Worm (Caenorhabditis elegans) whole organism, young adult: ENCODE results near the gene spp-5.

Source experiments
- B0336.3 ChIP-seq: fragments of 200-800 bp; sonication (Bioruptor generic); IDR thresholded peaks from 2 replicates; pipeline ENCODE4 v1.3.6; 2022; ENCODE audit warnings: missing genetic modification characterization, missing compliant biosample characterization
- C06A6.2 ChIP-seq: fragments of 200-800 bp; sonication (Bioruptor generic); conservative IDR thresholded peaks from 2 replicates; pipeline ENCODE4 v1.3.6; 2022; ENCODE audit warnings: missing genetic modification characterization, missing compliant biosample characterization
- F22D6.2 ChIP-seq: sonication (generic microtip); optimal IDR thresholded peaks from 2 replicates; lab custom pipeline; 2016; ENCODE audit warnings: mild to moderate bottlenecking, missing genetic modification characterization, missing compliant biosample characterization
- F23B12.7 ChIP-seq: sonication (generic microtip); optimal IDR thresholded peaks from 2 replicates; lab custom pipeline; 2017; ENCODE audit warnings: missing genetic modification characterization, mild to moderate bottlenecking, missing compliant biosample characterization, antibody characterized with exemption, moderate library complexity; ENCODE audit not compliant: insufficient read depth
- F49E8.2 ChIP-seq: sonication (generic microtip); optimal IDR thresholded peaks from 3 replicates; lab custom pipeline; 2017; ENCODE audit warnings: missing genetic modification characterization, mild to moderate bottlenecking, missing compliant biosample characterization, antibody characterized with exemption, moderate library complexity; ENCODE audit not compliant: insufficient read depth
- F57A8.1 ChIP-seq: fragments of 200-800 bp; sonication (Bioruptor generic); optimal IDR thresholded peaks from 2 replicates; lab custom pipeline; 2018; ENCODE audit warnings: mild to moderate bottlenecking, missing genetic modification characterization, moderate library complexity, missing compliant biosample characterization
- K12H6.12 ChIP-seq: fragments of 200-800 bp; sonication (Bioruptor generic); optimal IDR thresholded peaks from 2 replicates; lab custom pipeline; 2018; ENCODE audit warnings: mild to moderate bottlenecking, missing genetic modification characterization, missing compliant biosample characterization
- T07F8.4 ChIP-seq: sonication (generic microtip); optimal IDR thresholded peaks from 2 replicates; lab custom pipeline; 2016; ENCODE audit warnings: mild to moderate bottlenecking, missing genetic modification characterization, moderate library complexity, missing compliant biosample characterization
- Y53G8AR.9 ChIP-seq: fragments of 200-800 bp; sonication (Bioruptor generic); conservative IDR thresholded peaks from 2 replicates; pipeline ENCODE4 v1.3.6; 2022; ENCODE audit warnings: missing genetic modification reagents, missing genetic modification characterization, missing compliant biosample characterization
- Y56A3A.18 ChIP-seq: fragments of 200-800 bp; sonication (Bioruptor generic); IDR thresholded peaks from 2 replicates; pipeline ENCODE4 v1.3.6; 2022; ENCODE audit warnings: missing genetic modification reagents, missing genetic modification characterization, missing compliant biosample characterization
- Y67H2A.10 ChIP-seq: fragments of 200-800 bp; sonication (Bioruptor generic); conservative IDR thresholded peaks from 2 replicates; pipeline ENCODE4 v1.3.6; 2022; ENCODE audit warnings: missing genetic modification reagents, missing genetic modification characterization, missing compliant biosample characterization
- Y79H2A.3 ChIP-seq: fragments of 200-800 bp; sonication (Bioruptor generic); conservative IDR thresholded peaks from 2 replicates; pipeline ENCODE4 v1.3.6; 2022; ENCODE audit warnings: missing genetic modification reagents, missing genetic modification characterization, missing compliant biosample characterization
- Y95B8A.8 ChIP-seq: fragments of 200-800 bp; sonication (Bioruptor generic); IDR thresholded peaks from 2 replicates; pipeline ENCODE4 v1.3.6; 2022; ENCODE audit warnings: missing genetic modification reagents, missing genetic modification characterization, missing compliant biosample characterization
- ama-1 ChIP-seq, 3 experiments: fragments of 150-350 bp in 1 of 3; sonication (generic microtip) in 2 of 3; optimal IDR thresholded peaks; 2 replicates each; lab custom pipeline; 2014 to 2018; ENCODE audit warnings: missing biosample characterization in 2 of 3, missing genetic modification characterization in 2 of 3, missing genetic modification reagents in 2 of 3
- aptf-2 ChIP-seq: fragments of 200-800 bp; sonication (Bioruptor generic); conservative IDR thresholded peaks from 2 replicates; pipeline ENCODE4 v1.3.6; 2022; ENCODE audit warnings: missing genetic modification reagents, missing genetic modification characterization, missing compliant biosample characterization
- attf-5 ChIP-seq: fragments of 200-800 bp; sonication (Bioruptor generic); optimal IDR thresholded peaks from 2 replicates; lab custom pipeline; 2018; ENCODE audit warnings: mild to moderate bottlenecking, missing genetic modification characterization, missing compliant biosample characterization
- attf-6 ChIP-seq: fragments of 200-800 bp; sonication (Bioruptor generic); IDR thresholded peaks from 2 replicates; pipeline ENCODE4 v1.3.6; 2022; ENCODE audit warnings: missing genetic modification reagents, missing genetic modification characterization, missing compliant biosample characterization
- bed-1 ChIP-seq: fragments of 200-800 bp; sonication (Bioruptor generic); IDR thresholded peaks from 2 replicates; pipeline ENCODE4 v1.3.6; 2022; ENCODE audit warnings: missing genetic modification reagents, missing genetic modification characterization, missing compliant biosample characterization
- ccch-3 ChIP-seq: fragments of 200-800 bp; sonication (Bioruptor generic); optimal IDR thresholded peaks from 2 replicates; lab custom pipeline; 2018; ENCODE audit warnings: mild to moderate bottlenecking, missing genetic modification characterization, missing compliant biosample characterization
- ceh-100 ChIP-seq: fragments of 200-800 bp; sonication (Bioruptor generic); IDR thresholded peaks from 2 replicates; pipeline ENCODE4 v1.3.6; 2022; ENCODE audit warnings: missing genetic modification reagents, missing genetic modification characterization, missing compliant biosample characterization
- ceh-27 ChIP-seq: fragments of 200-800 bp; sonication (Bioruptor generic); optimal IDR thresholded peaks from 2 replicates; lab custom pipeline; 2018; ENCODE audit warnings: mild to moderate bottlenecking, missing genetic modification characterization, moderate library complexity, missing compliant biosample characterization
- ceh-40 ChIP-seq: fragments of 200-800 bp; sonication (Bioruptor generic); IDR thresholded peaks from 2 replicates; pipeline ENCODE4 v1.3.6; 2022; ENCODE audit warnings: missing genetic modification characterization, missing compliant biosample characterization
- die-1 ChIP-seq: sonication (generic microtip); optimal IDR thresholded peaks from 2 replicates; lab custom pipeline; 2016; ENCODE audit warnings: missing genotype, mild to moderate bottlenecking, missing genetic modification characterization, missing compliant biosample characterization
- dox-1 ChIP-seq: fragments of 200-800 bp; sonication (Bioruptor generic); IDR thresholded peaks from 2 replicates; pipeline ENCODE4 v1.3.6; 2022; ENCODE audit warnings: missing genetic modification reagents, missing genetic modification characterization, missing compliant biosample characterization
- dpl-1 ChIP-seq: fragments of 150-350 bp; optimal IDR thresholded peaks from 2 replicates; lab custom pipeline; 2014; ENCODE audit warnings: missing biosample characterization, missing genetic modification reagents, missing genetic modification characterization
- egl-44 ChIP-seq: fragments of 200-800 bp; sonication (Bioruptor generic); IDR thresholded peaks from 2 replicates; pipeline ENCODE4 v1.3.6; 2022; ENCODE audit warnings: missing genetic modification reagents, missing genetic modification characterization, missing compliant biosample characterization
- ekl-4 ChIP-seq: fragments of 200-800 bp; sonication (Bioruptor generic); IDR thresholded peaks from 2 replicates; pipeline ENCODE4 v1.3.6; 2022; ENCODE audit warnings: missing genetic modification reagents, missing genetic modification characterization, missing compliant biosample characterization
- gei-17 ChIP-seq: fragments of 200-800 bp; sonication (Bioruptor generic); optimal IDR thresholded peaks from 2 replicates; lab custom pipeline; 2018; ENCODE audit warnings: mild to moderate bottlenecking, missing genetic modification characterization, missing compliant biosample characterization
- him-1 ChIP-seq: sonication (generic microtip); optimal IDR thresholded peaks from 2 replicates; lab custom pipeline; 2016; ENCODE audit warnings: missing genotype, missing genetic modification reagents, missing genetic modification characterization, missing compliant biosample characterization
- hlh-12 ChIP-seq: sonication (generic microtip); optimal IDR thresholded peaks from 2 replicates; lab custom pipeline; 2016; ENCODE audit warnings: missing genetic modification characterization, missing compliant biosample characterization
- hmg-1.2 ChIP-seq: fragments of 200-800 bp; sonication (Bioruptor generic); IDR thresholded peaks from 2 replicates; pipeline ENCODE4 v1.3.6; 2022; ENCODE audit warnings: missing genetic modification reagents, missing genetic modification characterization, missing compliant biosample characterization
- hsf-1 ChIP-seq: fragments of 200-800 bp; sonication (Bioruptor generic); IDR thresholded peaks from 2 replicates; pipeline ENCODE4 v1.3.6; 2022; ENCODE audit warnings: missing genetic modification reagents, missing genetic modification characterization, missing compliant biosample characterization
- lin-26 ChIP-seq: fragments of 200-800 bp; sonication (Bioruptor generic); IDR thresholded peaks from 2 replicates; pipeline ENCODE4 v1.3.6; 2022; ENCODE audit warnings: missing genetic modification reagents, missing genetic modification characterization, missing compliant biosample characterization
- lin-40 ChIP-seq: sonication (generic microtip); optimal IDR thresholded peaks from 2 replicates; lab custom pipeline; 2016; ENCODE audit warnings: missing genetic modification characterization, mild to moderate bottlenecking, missing compliant biosample characterization, missing genotype, missing genetic modification reagents
- lin-54 ChIP-seq: fragments of 200-800 bp; sonication (Bioruptor generic); optimal IDR thresholded peaks from 2 replicates; lab custom pipeline; 2018; ENCODE audit warnings: mild to moderate bottlenecking, missing genetic modification characterization, missing compliant biosample characterization
- madf-10 ChIP-seq: sonication (generic microtip); optimal IDR thresholded peaks from 2 replicates; lab custom pipeline; 2016; ENCODE audit warnings: mild to moderate bottlenecking, missing genetic modification characterization, missing compliant biosample characterization
- madf-3 ChIP-seq: fragments of 200-800 bp; sonication (Bioruptor generic); IDR thresholded peaks from 2 replicates; pipeline ENCODE4 v1.3.6; 2022; ENCODE audit warnings: missing genetic modification reagents, missing genetic modification characterization, missing compliant biosample characterization
- madf-6 ChIP-seq: fragments of 200-800 bp; sonication (Bioruptor generic); IDR thresholded peaks from 2 replicates; pipeline ENCODE4 v1.3.6; 2022; ENCODE audit warnings: missing genetic modification reagents, missing genetic modification characterization, missing compliant biosample characterization
- madf-8 ChIP-seq: fragments of 200-800 bp; sonication (Bioruptor generic); conservative IDR thresholded peaks from 2 replicates; pipeline ENCODE4 v1.3.6; 2022; ENCODE audit warnings: missing genetic modification reagents, missing genetic modification characterization, missing compliant biosample characterization
- mel-28 ChIP-seq: sonication (generic microtip); optimal IDR thresholded peaks from 2 replicates; lab custom pipeline; 2016; ENCODE audit warnings: borderline replicate concordance, mild to moderate bottlenecking, missing genetic modification characterization, missing compliant biosample characterization
- mes-4 ChIP-seq: sonication (generic microtip); optimal IDR thresholded peaks from 2 replicates; lab custom pipeline; 2016; ENCODE audit warnings: missing genotype, missing genetic modification characterization, missing compliant biosample characterization
- nhr-27 ChIP-seq: fragments of 200-800 bp; sonication (Bioruptor generic); optimal IDR thresholded peaks from 2 replicates; lab custom pipeline; 2018; ENCODE audit warnings: mild to moderate bottlenecking, missing genetic modification characterization, moderate library complexity, missing compliant biosample characterization
- rec-8 ChIP-seq, 2 experiments: sonication (generic microtip); optimal IDR thresholded peaks; 2 replicates each; lab custom pipeline; 2016; ENCODE audit warnings: mild to moderate bottlenecking in 2 of 2, missing genetic modification characterization in 2 of 2, missing genetic modification reagents in 2 of 2, missing genotype in 2 of 2, missing biosample characterization in 1 of 2, missing compliant biosample characterization in 1 of 2, moderate library complexity in 1 of 2
- repo-1 ChIP-seq: sonication (generic microtip); optimal IDR thresholded peaks from 2 replicates; lab custom pipeline; 2017; ENCODE audit warnings: mild to moderate bottlenecking, missing genetic modification characterization, missing compliant biosample characterization
- sdz-38 ChIP-seq: sonication (generic microtip); optimal IDR thresholded peaks from 2 replicates; lab custom pipeline; 2016; ENCODE audit warnings: missing genotype, missing genetic modification characterization, missing compliant biosample characterization
- sea-2 ChIP-seq: fragments of 200-800 bp; sonication (Bioruptor generic); IDR thresholded peaks from 2 replicates; pipeline ENCODE4 v1.3.6; 2022; ENCODE audit warnings: missing genetic modification characterization, missing compliant biosample characterization
- somi-1 ChIP-seq: fragments of 200-800 bp; sonication (Bioruptor generic); optimal IDR thresholded peaks from 2 replicates; lab custom pipeline; 2018; ENCODE audit warnings: mild to moderate bottlenecking, missing genetic modification characterization, missing compliant biosample characterization
- ztf-6 ChIP-seq: fragments of 200-800 bp; sonication (Bioruptor generic); IDR thresholded peaks from 2 replicates; pipeline ENCODE4 v1.3.6; 2022; ENCODE audit warnings: missing genetic modification reagents, missing genetic modification characterization, missing compliant biosample characterization

The spp-5 gene

ce11 chrX:7334302-7334724, 14.2 kb upstream of the spp-5 start, which contains the start of gene epg-7 (continued):
- TF ChIP-seq lin-26 (GFP tag; lab: Robert Waterston, UW), result no peak
- no peak for TF ChIP-seq bed-1 (GFP tag; lab: Robert Waterston, UW)
- no peak for TF ChIP-seq madf-8
- no peak for TF ChIP-seq madf-3 (GFP tag; lab: Robert Waterston, UW)
- TF ChIP-seq sea-2 (GFP tag; lab: Robert Waterston, UW), result no peak
- TF ChIP-seq aptf-2, result no peak; the same call in 1 of the 2 replicates
- no peak for TF ChIP-seq attf-6 (GFP tag; lab: Robert Waterston, UW)
- no peak for TF ChIP-seq Y79H2A.3
- TF ChIP-seq Y67H2A.10, result no peak
- TF ChIP-seq lin-54 (GFP tag; lab: Kevin White, UChicago), result peak; percentile 64
- TF ChIP-seq dox-1 (GFP tag; lab: Robert Waterston, UW), result peak; percentile 91
- no peak for TF ChIP-seq ceh-40 (GFP tag; lab: Robert Waterston, UW)
- peak; percentile 86 for TF ChIP-seq Y53G8AR.9 (GFP tag; lab: Robert Waterston, UW)
- TF ChIP-seq ztf-6 (GFP tag; lab: Robert Waterston, UW), result peak; percentile 80; the same call in 1 of the 2 replicates
- no peak for TF ChIP-seq hlh-12 (tag; lab: Kevin White, UChicago)
- TF ChIP-seq ccch-3 (GFP tag; lab: Kevin White, UChicago), result no peak
- peak; percentile 35 for TF ChIP-seq die-1 (tag; lab: Kevin White, UChicago)
- no peak for TF ChIP-seq F57A8.1 (GFP tag; lab: Kevin White, UChicago)
- no peak for TF ChIP-seq ceh-100 (GFP tag; lab: Robert Waterston, UW)
- peak; percentile 88 for TF ChIP-seq B0336.3
- TF ChIP-seq attf-5 (GFP tag; lab: Kevin White, UChicago), result peak; percentile 94
- TF ChIP-seq F23B12.7, result peak; percentile 49
- TF ChIP-seq nhr-27 (tag; lab: Kevin White, UChicago), result no peak
- TF ChIP-seq rec-8 (tag; optimal IDR thresholded peaks at IDR 0.05; lab: Kevin White, UChicago), result no peak
- TF ChIP-seq sdz-38 (tag; lab: Kevin White, UChicago), result no peak
- TF ChIP-seq ama-1 (optimal IDR thresholded peaks at IDR 0.05; lab: Kevin White, UChicago), result no peak
- TF ChIP-seq ama-1 (GFP tag; optimal IDR thresholded peaks at IDR 0.05; lab: Kevin White, UChicago), result no peak
- TF ChIP-seq him-1, result no peak
- TF ChIP-seq ceh-27, result peak; percentile 92
- no peak for TF ChIP-seq dpl-1 (GFP tag; lab: Kevin White, UChicago)
- 0 out of 2 replicates have a peak, but pooled peaks have one; percentile 35 for TF ChIP-seq Y95B8A.8
- TF ChIP-seq madf-6 (GFP tag; lab: Robert Waterston, UW), result no peak; the same call in 1 of the 2 replicates
- TF ChIP-seq repo-1 (tag; lab: Kevin White, UChicago), result peak; percentile 61
- no peak for TF ChIP-seq T07F8.4 (tag; lab: Kevin White, UChicago)
- 0 out of 2 replicates have a peak, but pooled peaks have one; percentile 51 for TF ChIP-seq Y56A3A.18 (GFP tag; lab: Robert Waterston, UW)
- TF ChIP-seq ekl-4 (GFP tag; lab: Robert Waterston, UW), result peak; percentile 80
- peak; percentile 86 for TF ChIP-seq gei-17
- peak; percentile 83; the same call in 1 of the 2 replicates for TF ChIP-seq egl-44 (GFP tag; lab: Robert Waterston, UW)
- no peak for TF ChIP-seq hsf-1
- peak; percentile 80 for TF ChIP-seq madf-10 (tag; lab: Kevin White, UChicago)
- peak; percentile 88 for TF ChIP-seq hmg-1.2
- TF ChIP-seq lin-40 (tag; lab: Kevin White, UChicago), result peak; percentile 96
- TF ChIP-seq F49E8.2 (tag; lab: Kevin White, UChicago), result no peak
- peak; percentile 95 for TF ChIP-seq K12H6.12
- TF ChIP-seq C06A6.2 (GFP tag; lab: Robert Waterston, UW), result peak; percentile 87
- TF ChIP-seq F22D6.2 (tag; lab: Kevin White, UChicago), result peak; percentile 60
- TF ChIP-seq mel-28 (tag; lab: Kevin White, UChicago), result no peak
- peak; percentile 81 for TF ChIP-seq somi-1 (GFP tag; lab: Kevin White, UChicago)
- no peak for TF ChIP-seq mes-4 (tag; lab: Kevin White, UChicago)
